Fruit fly (Drosophila melanogaster) whole organism, embryonic: ENCODE measurements around the gene CG34301.
A peak's percentile ranks its signal among the peaks of the same experiment; 100 is the strongest.

Source experiments
- Abd-B ChIP-seq: fragments of 200-800 bp; sonication (Bioruptor generic); optimal IDR thresholded peaks from 2 replicates; lab custom pipeline; 2018; ENCODE audit warnings: missing biosample characterization, mild to moderate bottlenecking, missing genetic modification characterization, moderate library complexity
- BEAF-32 ChIP-seq: fragments of 200-800 bp; sonication (Bioruptor generic); optimal IDR thresholded peaks from 3 replicates; lab custom pipeline; 2017; ENCODE audit warnings: missing biosample characterization, missing genetic modification characterization, mild to moderate bottlenecking, moderate library complexity, missing genetic modification reagents
- Bgb ChIP-seq: fragments of 200-800 bp; sonication (Bioruptor generic); IDR thresholded peaks from 2 replicates; pipeline ENCODE4 v1.3.6; 2022; ENCODE audit warnings: missing biosample characterization, missing genetic modification characterization; ENCODE audit not compliant: partially characterized antibody
- BtbVII ChIP-seq: fragments of 200-800 bp; sonication (Bioruptor generic); optimal IDR thresholded peaks from 3 replicates; lab custom pipeline; 2017; ENCODE audit warnings: missing biosample characterization, mild to moderate bottlenecking, missing genetic modification characterization
- CG10431 ChIP-seq: fragments of 200-800 bp; sonication (Bioruptor generic); optimal IDR thresholded peaks from 3 replicates; lab custom pipeline; 2018; ENCODE audit warnings: missing biosample characterization, mild to moderate bottlenecking, missing genetic modification characterization
- CG11723 ChIP-seq: fragments of 200-800 bp; sonication (Bioruptor generic); optimal IDR thresholded peaks from 2 replicates; lab custom pipeline; 2017; ENCODE audit warnings: missing biosample characterization, mild to moderate bottlenecking, missing genetic modification characterization
- CG14710 ChIP-seq: fragments of 200-800 bp; sonication (Bioruptor generic); optimal IDR thresholded peaks from 3 replicates; lab custom pipeline; 2019; ENCODE audit warnings: missing biosample characterization, mild to moderate bottlenecking, missing genetic modification characterization, moderate library complexity
- CG15696 ChIP-seq: fragments of 200-800 bp; sonication (Bioruptor generic); optimal IDR thresholded peaks from 2 replicates; lab custom pipeline; 2019; ENCODE audit warnings: missing biosample characterization, mild to moderate bottlenecking, missing genetic modification characterization, moderate library complexity
- CG17328 ChIP-seq: fragments of 200-800 bp; sonication (Bioruptor generic); IDR thresholded peaks from 2 replicates; pipeline ENCODE4 v1.3.6; 2022; ENCODE audit warnings: missing biosample characterization, missing genetic modification characterization
- CG17912 ChIP-seq: fragments of 200-800 bp; sonication (Bioruptor generic); optimal IDR thresholded peaks from 2 replicates; lab custom pipeline; 2018; ENCODE audit warnings: missing biosample characterization, mild to moderate bottlenecking, missing genetic modification characterization
- CG18619 ChIP-seq: fragments of 200-800 bp; sonication (Bioruptor generic); optimal IDR thresholded peaks from 3 replicates; lab custom pipeline; 2017; ENCODE audit warnings: missing biosample characterization, mild to moderate bottlenecking, missing genetic modification characterization
- CG2120 ChIP-seq: fragments of 200-800 bp; sonication (Bioruptor generic); optimal IDR thresholded peaks from 3 replicates; lab custom pipeline; 2016; ENCODE audit warnings: missing biosample characterization, missing genetic modification characterization
- CG2129 ChIP-seq: fragments of 200-800 bp; sonication (Bioruptor generic); IDR thresholded peaks from 2 replicates; pipeline ENCODE4 v1.3.6; 2022; ENCODE audit warnings: missing biosample characterization, missing genetic modification characterization; ENCODE audit not compliant: partially characterized antibody
- CG3407 ChIP-seq: fragments of 200-800 bp; sonication (Bioruptor generic); optimal IDR thresholded peaks from 2 replicates; lab custom pipeline; 2018; ENCODE audit warnings: missing biosample characterization, mild to moderate bottlenecking, missing genetic modification characterization
- CG3995 ChIP-seq: fragments of 200-800 bp; sonication (Bioruptor generic); optimal IDR thresholded peaks from 3 replicates; lab custom pipeline; 2016; ENCODE audit warnings: missing biosample characterization, missing genetic modification characterization
- CG4360 ChIP-seq: fragments of 200-800 bp; sonication (Bioruptor generic); IDR thresholded peaks from 2 replicates; pipeline ENCODE4 v1.3.6; 2022; ENCODE audit warnings: missing biosample characterization, missing genetic modification characterization
- CG7271 ChIP-seq: fragments of 200-800 bp; sonication (Bioruptor generic); optimal IDR thresholded peaks from 2 replicates; lab custom pipeline; 2018; ENCODE audit warnings: missing biosample characterization, mild to moderate bottlenecking, missing genetic modification characterization, moderate library complexity
- CG8281 ChIP-seq: fragments of 200-800 bp; sonication (Bioruptor generic); optimal IDR thresholded peaks from 2 replicates; lab custom pipeline; 2018; ENCODE audit warnings: missing biosample characterization, mild to moderate bottlenecking, missing genetic modification characterization, moderate library complexity
- CG9797 ChIP-seq: fragments of 200-800 bp; sonication (Bioruptor generic); optimal IDR thresholded peaks from 3 replicates; lab custom pipeline; 2018; ENCODE audit warnings: missing biosample characterization, mild to moderate bottlenecking, missing genetic modification characterization
- CHES-1-like ChIP-seq: fragments of 200-800 bp; sonication (Bioruptor generic); optimal IDR thresholded peaks from 2 replicates; lab custom pipeline; 2016; ENCODE audit warnings: missing biosample characterization, missing genetic modification characterization
- CTCF ChIP-seq: fragments of 200-800 bp; sonication (Bioruptor generic); optimal IDR thresholded peaks from 2 replicates; lab custom pipeline; 2017; ENCODE audit warnings: missing biosample characterization, mild to moderate bottlenecking, missing genetic modification characterization, moderate library complexity
- D19A ChIP-seq: fragments of 200-800 bp; optimal IDR thresholded peaks from 3 replicates; lab custom pipeline; 2019; ENCODE audit warnings: missing biosample characterization, mild to moderate bottlenecking, missing genetic modification characterization, moderate library complexity
- Dad ChIP-seq: fragments of 200-800 bp; sonication (Bioruptor generic); optimal IDR thresholded peaks from 3 replicates; lab custom pipeline; 2016; ENCODE audit warnings: missing biosample characterization, missing genetic modification characterization
- Dip3 ChIP-seq: fragments of 200-800 bp; sonication (Bioruptor generic); optimal IDR thresholded peaks from 3 replicates; lab custom pipeline; 2016; ENCODE audit warnings: missing biosample characterization, missing genetic modification characterization
- Drgx ChIP-seq: fragments of 200-800 bp; sonication (Bioruptor generic); IDR thresholded peaks from 2 replicates; pipeline ENCODE4 v1.3.6; 2022; ENCODE audit warnings: missing biosample characterization, missing genetic modification characterization
- E2f2 ChIP-seq: fragments of 200-800 bp; sonication (Bioruptor generic); IDR thresholded peaks from 2 replicates; pipeline ENCODE4 v1.3.6; 2022; ENCODE audit warnings: missing biosample characterization, missing genetic modification characterization
- HLHmδ ChIP-seq: fragments of 200-800 bp; sonication (Bioruptor generic); optimal IDR thresholded peaks from 2 replicates; lab custom pipeline; 2018; ENCODE audit warnings: missing biosample characterization, mild to moderate bottlenecking, missing genetic modification characterization, moderate library complexity
- Hand ChIP-seq: fragments of 200-800 bp; sonication (Bioruptor generic); optimal IDR thresholded peaks from 2 replicates; lab custom pipeline; 2017; ENCODE audit warnings: mild to moderate bottlenecking, missing biosample characterization, missing genetic modification reagents, missing genetic modification characterization
- Hmr ChIP-seq: fragments of 200-800 bp; sonication (Bioruptor generic); optimal IDR thresholded peaks from 3 replicates; lab custom pipeline; 2017; ENCODE audit warnings: mild to moderate bottlenecking, missing biosample characterization, missing genetic modification reagents, missing genetic modification characterization
- Lhr ChIP-seq: fragments of 200-800 bp; sonication (Bioruptor generic); optimal IDR thresholded peaks from 3 replicates; lab custom pipeline; 2017; ENCODE audit warnings: mild to moderate bottlenecking, missing biosample characterization, missing genetic modification reagents, missing genetic modification characterization
- Max ChIP-seq: fragments of 200-800 bp; sonication (Bioruptor generic); optimal IDR thresholded peaks from 2 replicates; lab custom pipeline; 2016; ENCODE audit warnings: missing biosample characterization, mild to moderate bottlenecking, missing genetic modification characterization
- Meics ChIP-seq: fragments of 200-800 bp; sonication (Bioruptor generic); optimal IDR thresholded peaks from 2 replicates; lab custom pipeline; 2017; ENCODE audit warnings: missing biosample characterization, mild to moderate bottlenecking, missing genetic modification characterization
- Mrtf ChIP-seq: fragments of 200-800 bp; sonication (Bioruptor generic); IDR thresholded peaks from 3 replicates; pipeline ENCODE4 v1.3.6; 2022; ENCODE audit warnings: missing biosample characterization, missing genetic modification characterization
- Vsx1 ChIP-seq: fragments of 200-800 bp; sonication (Bioruptor generic); optimal IDR thresholded peaks from 2 replicates; lab custom pipeline; 2017; ENCODE audit warnings: missing biosample characterization, mild to moderate bottlenecking, missing genetic modification characterization, missing genetic modification reagents
- bcd ChIP-seq: fragments of 200-800 bp; sonication (Bioruptor generic); optimal IDR thresholded peaks from 2 replicates; lab custom pipeline; 2017; ENCODE audit warnings: missing biosample characterization, mild to moderate bottlenecking, missing genetic modification characterization
- ci ChIP-seq: fragments of 200-800 bp; sonication (Bioruptor generic); IDR thresholded peaks from 3 replicates; pipeline ENCODE4 v1.3.6; 2022; ENCODE audit warnings: missing biosample characterization, missing genetic modification characterization
- corto ChIP-seq: fragments of 200-800 bp; sonication (Bioruptor generic); optimal IDR thresholded peaks from 2 replicates; lab custom pipeline; 2016; ENCODE audit warnings: missing biosample characterization, mild to moderate bottlenecking, missing genetic modification characterization, moderate library complexity
- dm ChIP-seq: fragments of 200-800 bp; sonication (Bioruptor generic); optimal IDR thresholded peaks from 3 replicates; lab custom pipeline; 2016; ENCODE audit warnings: missing biosample characterization, missing genetic modification characterization
- h ChIP-seq: fragments of >200 bp; optimal IDR thresholded peaks from 2 replicates; lab custom pipeline; 2017
- maf-S ChIP-seq: fragments of 200-800 bp; sonication (Bioruptor generic); optimal IDR thresholded peaks from 2 replicates; lab custom pipeline; 2016; ENCODE audit warnings: missing biosample characterization, missing genetic modification characterization
- mld ChIP-seq: fragments of 200-800 bp; sonication (Bioruptor generic); IDR thresholded peaks from 3 replicates; pipeline ENCODE4 v1.3.6; 2022; ENCODE audit warnings: missing biosample characterization, missing genetic modification characterization; ENCODE audit not compliant: partially characterized antibody
- nom ChIP-seq: fragments of 200-800 bp; sonication (Bioruptor generic); optimal IDR thresholded peaks from 2 replicates; lab custom pipeline; 2017; ENCODE audit warnings: missing biosample characterization, missing genetic modification characterization, mild to moderate bottlenecking, moderate library complexity, missing genetic modification reagents
- otp ChIP-seq: fragments of 200-800 bp; sonication (Bioruptor generic); IDR thresholded peaks from 3 replicates; pipeline ENCODE4, ENCODE4 v1.3.6; 2022; ENCODE audit warnings: missing biosample characterization, missing genetic modification characterization
- pb ChIP-seq: fragments of 200-800 bp; sonication (Bioruptor generic); optimal IDR thresholded peaks from 3 replicates; lab custom pipeline; 2016; ENCODE audit warnings: missing biosample characterization, missing genetic modification characterization
- pho ChIP-seq: fragments of 200-800 bp; sonication (Bioruptor generic); optimal IDR thresholded peaks from 2 replicates; lab custom pipeline; 2016; ENCODE audit warnings: missing biosample characterization, missing genetic modification characterization
- sc ChIP-seq, 3 experiments: fragments of >200 bp in 2 of 3; fragments of 200-800 bp in 1 of 3; sonication (Bioruptor generic) in 1 of 3; optimal IDR thresholded peaks; 2 replicates in 2 of 3; 3 replicates in 1 of 3; lab custom pipeline; 2017; ENCODE audit warnings: mild to moderate bottlenecking in 1 of 3, missing biosample characterization in 1 of 3, missing genetic modification characterization in 1 of 3, missing genetic modification reagents in 1 of 3
- sisA ChIP-seq: fragments of 200-800 bp; sonication (Bioruptor generic); IDR thresholded peaks from 2 replicates; pipeline ENCODE4 v1.3.6; 2022; ENCODE audit warnings: missing biosample characterization, missing genetic modification characterization
- slbo ChIP-seq: fragments of 200-800 bp; sonication (Bioruptor generic); IDR thresholded peaks from 2 replicates; pipeline ENCODE4 v1.3.6; 2022; ENCODE audit warnings: missing biosample characterization, missing genetic modification characterization
- tin ChIP-seq: fragments of 200-800 bp; sonication (Bioruptor generic); optimal IDR thresholded peaks from 3 replicates; lab custom pipeline; 2016; ENCODE audit warnings: missing biosample characterization, missing genetic modification characterization
- vfl ChIP-seq: fragments of 200-800 bp; sonication (Bioruptor generic); optimal IDR thresholded peaks from 2 replicates; lab custom pipeline; 2016; ENCODE audit warnings: missing biosample characterization, missing genetic modification characterization
- zen2 ChIP-seq: fragments of 200-800 bp; sonication (Bioruptor generic); IDR thresholded peaks from 3 replicates; pipeline ENCODE4 v1.3.6; 2022; ENCODE audit warnings: missing biosample characterization, missing genetic modification characterization; ENCODE audit not compliant: partially characterized antibody

CG34301 gene

dm6 chr3R:8814029-8814647, 40.9 kb downstream of the CG34301 start (continued):
- no peak for TF ChIP-seq pho (GFP tag; lab: Kevin White, UChicago)
- no peak for TF ChIP-seq Hand (GFP tag; lab: Kevin White, UChicago)
- no peak for TF ChIP-seq Meics (GFP tag; lab: Kevin White, UChicago)
- TF ChIP-seq pb (GFP tag; lab: Kevin White, UChicago): no peak
- TF ChIP-seq CTCF (GFP tag; lab: Kevin White, UChicago): no peak
- no peak for TF ChIP-seq zen2 (GFP tag; lab: Robert Waterston, UW)
- no peak for TF ChIP-seq Mrtf (GFP tag; lab: Robert Waterston, UW)
- no peak; the same call in 2 of the 3 replicates for TF ChIP-seq ci (GFP tag; lab: Robert Waterston, UW)
- TF ChIP-seq CG7271 (tag; lab: Kevin White, UChicago): no peak
- no peak for TF ChIP-seq CG8281 (tag; lab: Kevin White, UChicago)
- TF ChIP-seq dm: no peak
- no peak for TF ChIP-seq vfl (GFP tag; lab: Kevin White, UChicago)
- no peak for TF ChIP-seq otp (GFP tag; lab: Robert Waterston, UW)
- no peak for TF ChIP-seq D19A (tag; lab: Kevin White, UChicago)
- TF ChIP-seq CG15696 (tag; lab: Kevin White, UChicago): no peak
- TF ChIP-seq BtbVII: no peak
- no peak for TF ChIP-seq Bgb (GFP tag; lab: Robert Waterston, UW)
- no peak for TF ChIP-seq BEAF-32 (GFP tag; lab: Kevin White, UChicago)
- no peak for TF ChIP-seq CG18619 (GFP tag; lab: Kevin White, UChicago)
- no peak for TF ChIP-seq Abd-B
- TF ChIP-seq h: no peak
- no peak for TF ChIP-seq sc (optimal IDR thresholded peaks at IDR 0.05; lab: Kevin White, UChicago)
- TF ChIP-seq sc (GFP tag; optimal IDR thresholded peaks at IDR 0.05; lab: Kevin White, UChicago): no peak
- no peak for TF ChIP-seq CG9797 (GFP tag; lab: Kevin White, UChicago)
- no peak for TF ChIP-seq maf-S (GFP tag; lab: Kevin White, UChicago)
- TF ChIP-seq CG4360: 0 out of 2 replicates have a peak, but pooled peaks have one; percentile 24
- TF ChIP-seq CG2120: no peak
- TF ChIP-seq CG17328 (GFP tag; lab: Robert Waterston, UW): no peak
- TF ChIP-seq CG3995: no peak
- TF ChIP-seq sisA (GFP tag; lab: Robert Waterston, UW): no peak
- no peak for TF ChIP-seq slbo
- TF ChIP-seq mld (GFP tag; lab: Robert Waterston, UW): no peak
- TF ChIP-seq corto (GFP tag; lab: Kevin White, UChicago): no peak
- no peak for TF ChIP-seq Dad (GFP tag; lab: Kevin White, UChicago)
- no peak for TF ChIP-seq CG3407 (GFP tag; lab: Kevin White, UChicago)
- no peak for TF ChIP-seq CG2129 (GFP tag; lab: Robert Waterston, UW)
- TF ChIP-seq CG14710 (tag; lab: Kevin White, UChicago): no peak
- peak; percentile 12 for TF ChIP-seq Hmr (GFP tag; lab: Kevin White, UChicago)
- TF ChIP-seq tin (GFP tag; lab: Kevin White, UChicago): no peak
- TF ChIP-seq Drgx (GFP tag; lab: Robert Waterston, UW): no peak
- no peak for TF ChIP-seq CHES-1-like (GFP tag; lab: Kevin White, UChicago)
- TF ChIP-seq CG17912 (GFP tag; lab: Kevin White, UChicago): no peak
- TF ChIP-seq CG10431: no peak
- TF ChIP-seq Dip3 (GFP tag; lab: Kevin White, UChicago): no peak
- TF ChIP-seq CG11723 (GFP tag; lab: Kevin White, UChicago): no peak
- TF ChIP-seq nom (GFP tag; lab: Kevin White, UChicago): no peak
- no peak for TF ChIP-seq HLHmδ
- no peak for TF ChIP-seq Max (GFP tag; lab: Kevin White, UChicago)
- no peak for TF ChIP-seq E2f2 (GFP tag; lab: Robert Waterston, UW)
- peak; percentile 69 for TF ChIP-seq Vsx1 (GFP tag; lab: Kevin White, UChicago)
- TF ChIP-seq bcd: no peak
- no peak for TF ChIP-seq Lhr (GFP tag; lab: Kevin White, UChicago)
